Fruit fly (Drosophila melanogaster): Measurements from ENCODE around the gene CG17568.

- TF ChIP-seq Mnt (GFP tag; optimal IDR thresholded peaks at IDR 0.05) (no peak), pad (GFP tag; optimal IDR thresholded peaks at IDR 0.05) (no peak), CG14711 (tag; optimal IDR thresholded peaks at IDR 0.05) (no peak), Clk (GFP tag; optimal IDR thresholded peaks at IDR 0.05) (no peak), Hr96 (GFP tag; optimal IDR thresholded peaks at IDR 0.05) (no peak), cic (GFP tag; optimal IDR thresholded peaks at IDR 0.05) (no peak), kay (GFP tag; ENCODE audit: borderline replicate concordance) (no peak), CG7045 (GFP tag; optimal IDR thresholded peaks at IDR 0.05) (no peak), CG5204 (GFP tag; optimal IDR thresholded peaks at IDR 0.05) (no peak), toe (GFP tag; optimal IDR thresholded peaks at IDR 0.05) (no peak)
These were observed 24.7 kb downstream of the CG17568 start for dm6 chr2L:19156737-19157287.

All from whole organism, adult.